Fruit fly (Drosophila melanogaster) whole organism, wandering third instar larva: ENCODE measurements around the gene obst-H.

Source experiments
- dsf ChIP-seq: sonication (Bioruptor generic); optimal IDR thresholded peaks from 2 replicates; lab custom pipeline; 2016; ENCODE audit warnings: missing biosample characterization, missing genetic modification characterization, borderline replicate concordance
- pan ChIP-seq: fragments of >200 bp; optimal IDR thresholded peaks from 2 replicates; lab custom pipeline; 2017
- usp ChIP-seq: fragments of >200 bp; optimal IDR thresholded peaks from 2 replicates; lab custom pipeline; 2017; ENCODE audit warnings: missing biosample characterization, missing genetic modification characterization

DNA sequence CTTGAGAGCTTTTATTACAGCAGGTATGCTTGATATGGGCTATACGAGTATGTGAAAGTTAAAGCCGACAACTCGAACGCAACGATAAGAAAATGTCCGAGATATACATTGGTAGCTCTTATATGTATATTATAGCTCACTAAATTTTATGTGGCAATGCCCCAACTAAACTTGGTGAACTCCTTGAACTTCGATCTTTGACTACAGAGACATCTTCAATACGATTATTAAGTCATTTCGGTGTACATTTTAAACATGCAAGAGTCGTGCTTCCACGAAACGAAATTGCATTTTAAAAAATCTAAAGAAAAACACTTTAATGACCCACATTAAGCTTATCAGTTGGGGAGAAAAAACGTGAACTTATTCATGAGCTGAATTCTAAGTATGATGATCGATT, 7.5 kb upstream of the obst-H start:
- TF ChIP-seq usp (GFP tag; lab: Kevin White, UChicago) (no peak), dsf (GFP tag; lab: Kevin White, UChicago) (no peak), pan (lab: Kevin White, UChicago) (no peak)
